Fruit fly (Drosophila melanogaster): ENCODE measurements around the gene CG14811.
A peak's percentile ranks its signal among the peaks of the same experiment; 100 is the strongest.

CG14811 gene

dm6 chrX:1861620-1862184, 39.5 kb upstream of the CG14811 start, which contains the start of gene deltaCOP (continued):
- TF ChIP-seq CG7987 (GFP tag; optimal IDR thresholded peaks at IDR 0.05) (peak; percentile 23), CG1832 (GFP tag; optimal IDR thresholded peaks at IDR 0.05) (no peak), Ravus (GFP tag; IDR thresholded peaks at IDR 0.05) (peak; percentile 24; the same call in 1 of the 2 replicates), CG15514 (GFP tag; optimal IDR thresholded peaks at IDR 0.05) (peak; percentile 77), D (optimal IDR thresholded peaks at IDR 0.05) (peak; percentile 38), D (GFP tag; optimal IDR thresholded peaks at IDR 0.05) (no peak), CG9215 (GFP tag; IDR thresholded peaks at IDR 0.05) (peak; percentile 88), Max (GFP tag; optimal IDR thresholded peaks at IDR 0.05) (peak; percentile 88), emc (GFP tag; optimal IDR thresholded peaks at IDR 0.05) (peak; percentile 69), CG33213 (GFP tag; optimal IDR thresholded peaks at IDR 0.05) (peak; percentile 90), CG31224 (GFP tag; IDR thresholded peaks at IDR 0.05) (peak; percentile 79), CG8924 (tag; optimal IDR thresholded peaks at IDR 0.05) (peak; percentile 75), CG11504 (tag; optimal IDR thresholded peaks at IDR 0.05) (no peak), TFAM (GFP tag; optimal IDR thresholded peaks at IDR 0.05) (no peak), B-H1 (GFP tag; IDR thresholded peaks at IDR 0.05) (peak; percentile 63; the same call in 2 of the 3 replicates), p53 (GFP tag; optimal IDR thresholded peaks at IDR 0.05) (peak; percentile 79), eve (GFP tag; optimal IDR thresholded peaks at IDR 0.05) (no peak), CG3726 (GFP tag; IDR thresholded peaks at IDR 0.05) (peak; percentile 68; the same call in 2 of the 3 replicates), CG3407 (GFP tag; optimal IDR thresholded peaks at IDR 0.05) (peak; percentile 62), CG5245 (GFP tag; optimal IDR thresholded peaks at IDR 0.05) (peak; percentile 48), dpn (GFP tag; optimal IDR thresholded peaks at IDR 0.05) (peak; percentile 90 to 94), NK7.1 (GFP tag; optimal IDR thresholded peaks at IDR 0.05) (peak; percentile 78), lbe (GFP tag; optimal IDR thresholded peaks at IDR 0.05) (peak; percentile 82), Jarid2 (GFP tag; optimal IDR thresholded peaks at IDR 0.05) (no peak), HHEX (GFP tag; optimal IDR thresholded peaks at IDR 0.05) (peak; percentile 74), CG11695 (GFP tag; IDR thresholded peaks at IDR 0.05) (peak; percentile 75), prd (optimal IDR thresholded peaks at IDR 0.05) (no peak), prd (GFP tag; IDR thresholded peaks at IDR 0.05) (peak; percentile 90), Usf (GFP tag; optimal IDR thresholded peaks at IDR 0.05) (peak; percentile 47), sd (tag; optimal IDR thresholded peaks at IDR 0.05) (no peak), CG8359 (GFP tag; optimal IDR thresholded peaks at IDR 0.05; ENCODE audit: borderline replicate concordance) (no peak), fu2 (GFP tag; optimal IDR thresholded peaks at IDR 0.05) (peak; percentile 94), Atf-2 (GFP tag; optimal IDR thresholded peaks at IDR 0.05) (peak; percentile 88), bigmax (GFP tag; optimal IDR thresholded peaks at IDR 0.05) (no peak), sc (optimal IDR thresholded peaks at IDR 0.05) (no peak), sc (GFP tag; optimal IDR thresholded peaks at IDR 0.05) (no peak), danr (GFP tag; IDR thresholded peaks at IDR 0.05) (peak; percentile 78), HmgD (GFP tag; optimal IDR thresholded peaks at IDR 0.05) (peak; percentile 92), ken (GFP tag; IDR thresholded peaks at IDR 0.05) (peak; percentile 73; the same call in 2 of the 3 replicates), nmo (GFP tag; optimal IDR thresholded peaks at IDR 0.05) (peak; percentile 79), CG15269 (tag; optimal IDR thresholded peaks at IDR 0.05) (peak; percentile 79), Fer2 (tag; optimal IDR thresholded peaks at IDR 0.05) (peak; percentile 56), Hey (tag; optimal IDR thresholded peaks at IDR 0.05) (no peak), stc (GFP tag; IDR thresholded peaks at IDR 0.05) (peak; percentile 63; the same call in 1 of the 2 replicates), C15 (GFP tag; IDR thresholded peaks at IDR 0.05) (0 out of 3 replicates have a peak, but pooled peaks have one; percentile 50), CG13296 (GFP tag; optimal IDR thresholded peaks at IDR 0.05) (peak; percentile 72), D19A (tag; optimal IDR thresholded peaks at IDR 0.05) (peak; percentile 100), sens-2 (GFP tag; IDR thresholded peaks at IDR 0.05) (peak; percentile 39; the same call in 1 of the 2 replicates), wor (GFP tag; IDR thresholded peaks at IDR 0.05) (peak; percentile 75), fd102C (GFP tag; optimal IDR thresholded peaks at IDR 0.05) (no peak), ara (GFP tag; IDR thresholded peaks at IDR 0.05) (no peak)
